Fruit fly (Drosophila melanogaster) whole organism, prepupa: ENCODE measurements around the gene hdm.

ENCODE experiments used
- CG6854 ChIP-seq: fragments of 200-800 bp; sonication (Bioruptor generic); optimal IDR thresholded peaks from 2 replicates; lab custom pipeline; 2017; ENCODE audit warnings: missing biosample characterization, mild to moderate bottlenecking, missing genetic modification characterization
- CG9139 ChIP-seq: fragments of 200-800 bp; sonication (Bioruptor generic); optimal IDR thresholded peaks from 3 replicates; lab custom pipeline; 2017; ENCODE audit warnings: missing biosample characterization, mild to moderate bottlenecking, missing genetic modification characterization
- Hr4 ChIP-seq: fragments of 200-800 bp; sonication (Bioruptor generic); optimal IDR thresholded peaks from 3 replicates; lab custom pipeline; 2016; ENCODE audit warnings: missing biosample characterization, missing genetic modification characterization
- dac ChIP-seq: fragments of 200-800 bp; sonication (Bioruptor generic); optimal IDR thresholded peaks from 2 replicates; lab custom pipeline; 2017; ENCODE audit warnings: missing biosample characterization, mild to moderate bottlenecking, missing genetic modification characterization
- pdm3 ChIP-seq: fragments of 200-800 bp; sonication (Bioruptor generic); optimal IDR thresholded peaks from 3 replicates; lab custom pipeline; 2016; ENCODE audit warnings: missing biosample characterization, missing genetic modification characterization
- salr ChIP-seq, 2 experiments: fragments of 200-800 bp; sonication (Bioruptor generic); optimal IDR thresholded peaks; 3 replicates each; lab custom pipeline; 2016 to 2018; ENCODE audit warnings: missing biosample characterization in 2 of 2, missing genetic modification characterization in 2 of 2, mild to moderate bottlenecking in 1 of 2

dm6 chrX:7968215-7968799, 48.4 kb upstream of the hdm start, which contains the start of gene sws:
- TF ChIP-seq dac (no peak), salr (GFP tag; optimal IDR thresholded peaks at IDR 0.05; lab: Kevin White, UChicago) (peak in 1 of 2 experiments; percentile 30), CG9139 (no peak), CG6854 (GFP tag; lab: Kevin White, UChicago) (no peak), pdm3 (GFP tag; lab: Kevin White, UChicago) (peak; percentile 51), Hr4 (GFP tag; lab: Kevin White, UChicago) (peak; percentile 18)
